Worm (Caenorhabditis elegans) whole organism, L4 larva: Measurements from ENCODE around the gene F57B1.5.

Source experiments
- ceh-82 ChIP-seq: sonication (generic microtip); optimal IDR thresholded peaks from 2 replicates; lab custom pipeline; 2017; ENCODE audit warnings: missing biosample characterization, missing genetic modification characterization
- dmd-9 ChIP-seq: fragments of 200-800 bp; sonication (Bioruptor generic); IDR thresholded peaks from 2 replicates; pipeline ENCODE4 v1.3.6; 2022; ENCODE audit warnings: missing genetic modification reagents, missing genetic modification characterization, missing compliant biosample characterization
- dpl-1 ChIP-seq: fragments of 150-350 bp; optimal IDR thresholded peaks from 2 replicates; lab custom pipeline; 2014; ENCODE audit warnings: missing biosample characterization, missing genetic modification reagents, missing genetic modification characterization
- mep-1 ChIP-seq: fragments of 150-350 bp; sonication (generic microtip); optimal IDR thresholded peaks from 3 replicates; lab custom pipeline; 2014; ENCODE audit warnings: missing biosample characterization, missing genetic modification characterization
- nhr-25 ChIP-seq: sonication (generic microtip); optimal IDR thresholded peaks from 2 replicates; lab custom pipeline; 2017; ENCODE audit warnings: missing genetic modification characterization, mild to moderate bottlenecking, missing compliant biosample characterization, antibody characterized with exemption, moderate library complexity, borderline replicate concordance; ENCODE audit not compliant: insufficient read depth
- nhr-28 ChIP-seq: fragments of 150-350 bp; optimal IDR thresholded peaks from 2 replicates; lab custom pipeline; 2014; ENCODE audit warnings: missing biosample characterization, missing genetic modification characterization
- nhr-77 ChIP-seq: fragments of 150-350 bp; optimal IDR thresholded peaks from 2 replicates; lab custom pipeline; 2014; ENCODE audit warnings: missing biosample characterization, missing genetic modification characterization
- pqm-1 ChIP-seq: sonication (generic microtip); optimal IDR thresholded peaks from 2 replicates; lab custom pipeline; 2017; ENCODE audit warnings: missing biosample characterization, missing genetic modification characterization
- skn-1 ChIP-seq: fragments of 150-350 bp; optimal IDR thresholded peaks from 2 replicates; lab custom pipeline; 2014; ENCODE audit warnings: missing biosample characterization, missing genetic modification characterization
- zip-2 ChIP-seq: fragments of 150-350 bp; optimal IDR thresholded peaks from 2 replicates; lab custom pipeline; 2014; ENCODE audit warnings: missing biosample characterization, missing genetic modification characterization

- no peak for TF ChIP-seq dmd-9 (GFP tag; lab: Robert Waterston, UW)
- no peak for TF ChIP-seq mep-1 (tag; lab: Kevin White, UChicago)
- TF ChIP-seq dpl-1 (GFP tag; lab: Kevin White, UChicago) = no peak
- no peak for TF ChIP-seq ceh-82 (tag; lab: Kevin White, UChicago)
- no peak for TF ChIP-seq nhr-25 (tag; lab: Kevin White, UChicago)
- no peak for TF ChIP-seq skn-1
- TF ChIP-seq pqm-1 (tag; lab: Kevin White, UChicago) = no peak
- no peak for TF ChIP-seq nhr-77 (tag; lab: Kevin White, UChicago)
- no peak for TF ChIP-seq zip-2
- TF ChIP-seq nhr-28 (tag; lab: Kevin White, UChicago) = no peak
Measured at ce11 chrV:13179986-13180591, 27.4 kb upstream of the F57B1.5 start, which contains the start of gene cni-1.
